Worm (Caenorhabditis elegans): ENCODE data around the gene glb-29.

ce11 chrII:11980110-11980509 is 28.8 kb upstream of the glb-29 start:
- TF ChIP-seq attf-4 (tag; optimal IDR thresholded peaks at IDR 0.05) (no peak), php-3 (GFP tag; IDR thresholded peaks at IDR 0.05) (no peak), nhr-237 (tag; optimal IDR thresholded peaks at IDR 0.05) (no peak), pha-4 (GFP tag; IDR thresholded peaks at IDR 0.05) (peak; percentile 80; the same call in 1 of the 2 replicates), pha-4 (tag; optimal IDR thresholded peaks at IDR 0.05) (peak; percentile 79), ztf-7 (tag; optimal IDR thresholded peaks at IDR 0.05) (peak; percentile 0), nhr-11 (tag; optimal IDR thresholded peaks at IDR 0.05) (peak; percentile 79), nhr-10 (tag; optimal IDR thresholded peaks at IDR 0.05) (no peak), F49E8.2 (tag; optimal IDR thresholded peaks at IDR 0.05; ENCODE audit: borderline replicate concordance) (peak; percentile 42), ama-1 (optimal IDR thresholded peaks at IDR 0.05) (no peak), dmd-9 (GFP tag; IDR thresholded peaks at IDR 0.05) (peak; percentile 84), mxl-2 (GFP tag; conservative IDR thresholded peaks at IDR 0.05) (no peak)

Data from whole organism, L4 larva.